Fruit fly (Drosophila melanogaster) Kc167 (cell line): ENCODE results near the gene CG18622.

Source experiments
- Myc ChIP-seq: fragments of >200 bp; optimal IDR thresholded peaks from 2 replicates; lab custom pipeline; 2017; ENCODE audit warnings: missing external identifiers
- Sin3A ChIP-seq: fragments of >200 bp; optimal IDR thresholded peaks from 2 replicates; lab custom pipeline; 2018; ENCODE audit warnings: missing external identifiers
- h ChIP-seq: fragments of >200 bp; optimal IDR thresholded peaks from 3 replicates; lab custom pipeline; 2018; ENCODE audit warnings: missing external identifiers
- insv ChIP-seq: fragments of >200 bp; optimal IDR thresholded peaks from 3 replicates; lab custom pipeline; 2018; ENCODE audit warnings: missing external identifiers
- psq ChIP-seq: fragments of >200 bp; optimal IDR thresholded peaks from 2 replicates; lab custom pipeline; 2017; ENCODE audit warnings: missing external identifiers
- ttk ChIP-seq: sonication (Bioruptor generic); optimal IDR thresholded peaks from 2 replicates; lab custom pipeline; 2017; ENCODE audit warnings: missing external identifiers

CG18622 gene

dm6 chr3R:16984221-16984620, 3.3 kb downstream of the CG18622 start:
- TF ChIP-seq insv (no peak), psq (lab: Kevin White, UChicago) (no peak), ttk (lab: Kevin White, UChicago) (no peak), Myc (lab: Kevin White, UChicago) (no peak), Sin3A (lab: Kevin White, UChicago) (no peak), h (lab: Kevin White, UChicago) (no peak)

dm6 chr3R:16983001-16983400, 4.5 kb downstream of the CG18622 start:
- TF ChIP-seq psq (lab: Kevin White, UChicago): no peak
- TF ChIP-seq ttk (lab: Kevin White, UChicago): no peak
- no peak for TF ChIP-seq Myc (lab: Kevin White, UChicago)
- TF ChIP-seq h (lab: Kevin White, UChicago): no peak
- TF ChIP-seq insv: no peak
- TF ChIP-seq Sin3A (lab: Kevin White, UChicago): no peak

dm6 chr3R:16982108-16982707, 5.3 kb downstream of the CG18622 start, which contains the start of gene AhcyL2:
TSS of gene AhcyL2 (minus strand) at chr3R:16982158.
- TF ChIP-seq insv (no peak), Myc (lab: Kevin White, UChicago) (no peak), Sin3A (lab: Kevin White, UChicago) (no peak), ttk (lab: Kevin White, UChicago) (no peak), h (lab: Kevin White, UChicago) (no peak), psq (lab: Kevin White, UChicago) (no peak)

- TF ChIP-seq ttk (lab: Kevin White, UChicago): no peak
- no peak for TF ChIP-seq Sin3A (lab: Kevin White, UChicago)
- TF ChIP-seq psq (lab: Kevin White, UChicago): no peak
- no peak for TF ChIP-seq h (lab: Kevin White, UChicago)
- TF ChIP-seq insv: no peak
- TF ChIP-seq Myc (lab: Kevin White, UChicago): no peak
Observed at dm6 chr3R:16980958-16981623, 6.4 kb downstream of the CG18622 start.

dm6 chr3R:16977745-16978305, 9.7 kb downstream of the CG18622 start, which contains the start of gene Actn3:
TSS of gene Actn3 (minus strand) at chr3R:16977795.
- TF ChIP-seq Sin3A (lab: Kevin White, UChicago): no peak
- TF ChIP-seq ttk (lab: Kevin White, UChicago): no peak
- TF ChIP-seq insv: no peak
- no peak for TF ChIP-seq Myc (lab: Kevin White, UChicago)

dm6 chr3R:16974904-16975303, 12.6 kb downstream of the CG18622 start, which contains the start of gene VhaM9.7-d:
TSS of gene VhaM9.7-d (plus strand) at chr3R:16975204.
- no peak for TF ChIP-seq ttk (lab: Kevin White, UChicago)
- TF ChIP-seq Sin3A (lab: Kevin White, UChicago): no peak
- no peak for TF ChIP-seq Myc (lab: Kevin White, UChicago)
- TF ChIP-seq psq (lab: Kevin White, UChicago): no peak
- TF ChIP-seq insv: no peak
- TF ChIP-seq h (lab: Kevin White, UChicago): no peak

- TF ChIP-seq psq (lab: Kevin White, UChicago): no peak
- TF ChIP-seq h (lab: Kevin White, UChicago): no peak
- no peak for TF ChIP-seq ttk (lab: Kevin White, UChicago)
- no peak for TF ChIP-seq Sin3A (lab: Kevin White, UChicago)
- TF ChIP-seq insv: no peak
- TF ChIP-seq Myc (lab: Kevin White, UChicago): no peak
Observed at dm6 chr3R:16972575-16972974, 15.0 kb downstream of the CG18622 start.

- TF ChIP-seq psq (lab: Kevin White, UChicago) (no peak), insv (no peak), ttk (lab: Kevin White, UChicago) (no peak), Myc (lab: Kevin White, UChicago) (no peak), Sin3A (lab: Kevin White, UChicago) (no peak), h (lab: Kevin White, UChicago) (no peak)
Observed at dm6 chr3R:16972136-16972535, 15.4 kb downstream of the CG18622 start, which contains the start of gene Abd-B. TSS of gene Abd-B (minus strand) at chr3R:16972236.

dm6 chr3R:16969361-16970355, 17.9 kb downstream of the CG18622 start:
- TF ChIP-seq h (lab: Kevin White, UChicago) (no peak), Sin3A (lab: Kevin White, UChicago) (no peak), insv (no peak), ttk (lab: Kevin White, UChicago) (no peak), Myc (lab: Kevin White, UChicago) (no peak), psq (lab: Kevin White, UChicago) (no peak)

- TF ChIP-seq Myc (lab: Kevin White, UChicago): no peak
Observed at dm6 chr3R:16962303-16962702, 25.2 kb downstream of the CG18622 start.

dm6 chr3R:16960219-16960618, 27.3 kb downstream of the CG18622 start:
- no peak for TF ChIP-seq ttk (lab: Kevin White, UChicago)
- TF ChIP-seq Sin3A (lab: Kevin White, UChicago): no peak
- no peak for TF ChIP-seq psq (lab: Kevin White, UChicago)
- TF ChIP-seq insv: no peak
- no peak for TF ChIP-seq Myc (lab: Kevin White, UChicago)
